Comparison of ENCODE assay signal across 1 fruit fly cellular context in the genomic region with DNA sequence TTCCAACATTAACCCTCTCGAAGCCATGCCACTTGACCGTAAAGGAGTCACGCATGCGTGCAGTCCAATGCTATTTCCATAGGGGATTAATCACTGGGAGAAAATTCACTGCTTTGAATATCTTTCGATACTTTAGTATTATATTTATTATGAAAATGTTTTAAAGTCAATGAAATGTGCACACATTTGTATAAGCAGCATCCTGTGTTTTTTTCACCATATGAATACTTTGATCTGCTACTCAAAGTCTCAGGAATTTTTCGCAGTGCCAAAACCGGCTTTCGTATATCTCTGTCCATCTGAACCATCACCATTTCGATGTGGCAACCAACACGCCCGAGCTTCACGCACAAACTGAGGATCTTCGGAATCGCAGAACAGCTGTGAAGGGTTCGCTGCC.
TF ChIP-seq lines count a peak whose summit lies in the region.

No protein-coding gene starts in this region.

TF ChIP-seq in whole organism, embryonic, 481 proteins besides CTCF, POLR2A, EP300 and RAD21 (continued from another document):
- peak; percentile 1 for TF ChIP-seq gem (tag; optimal IDR thresholded peaks at IDR 0.05; lab: Kevin White, UChicago)
- TF ChIP-seq CG14667 (GFP tag; IDR thresholded peaks at IDR 0.05; lab: Robert Waterston, UW): no peak
- no peak for TF ChIP-seq yki (optimal IDR thresholded peaks at IDR 0.05; lab: Kevin White, UChicago)
- peak; percentile 12 for TF ChIP-seq zf30C (GFP tag; optimal IDR thresholded peaks at IDR 0.05; lab: Kevin White, UChicago)
- peak in 1 of 3 experiments; percentile 9 for TF ChIP-seq lola (GFP tag; optimal IDR thresholded peaks at IDR 0.05; lab: Kevin White, UChicago)
- TF ChIP-seq CG10959 (GFP tag; IDR thresholded peaks at IDR 0.05; lab: Robert Waterston, UW): no peak
- no peak for TF ChIP-seq Gsc (GFP tag; IDR thresholded peaks at IDR 0.05; lab: Robert Waterston, UW)
- no peak for TF ChIP-seq CG30431 (GFP tag; optimal IDR thresholded peaks at IDR 0.05; lab: Kevin White, UChicago)
- peak; percentile 80 for TF ChIP-seq sens (GFP tag; lab: Kevin White, UChicago)
- no peak for TF ChIP-seq pita (GFP tag; optimal IDR thresholded peaks at IDR 0.05; lab: Kevin White, UChicago)
- no peak for TF ChIP-seq CG17186 (GFP tag; optimal IDR thresholded peaks at IDR 0.05; lab: Kevin White, UChicago)
- no peak for TF ChIP-seq CG12744 (GFP tag; optimal IDR thresholded peaks at IDR 0.05; lab: Kevin White, UChicago)
- TF ChIP-seq dpn (GFP tag; optimal IDR thresholded peaks at IDR 0.05; lab: Kevin White, UChicago): no peak
- no peak for TF ChIP-seq hkb (optimal IDR thresholded peaks at IDR 0.05; lab: Kevin White, UChicago)
- TF ChIP-seq hkb (GFP tag; IDR thresholded peaks at IDR 0.05; lab: Robert Waterston, UW): 0 out of 2 replicates have a peak, but pooled peaks have one; percentile 7
- TF ChIP-seq lmd (GFP tag; IDR thresholded peaks at IDR 0.05; lab: Robert Waterston, UW): no peak
- no peak for TF ChIP-seq lilli (GFP tag; optimal IDR thresholded peaks at IDR 0.05; lab: Kevin White, UChicago)
- peak; percentile 18 for TF ChIP-seq CG1603 (tag; optimal IDR thresholded peaks at IDR 0.05; lab: Kevin White, UChicago)
- no peak for TF ChIP-seq CG17802 (tag; optimal IDR thresholded peaks at IDR 0.05; lab: Kevin White, UChicago)
- TF ChIP-seq CG3726 (GFP tag; IDR thresholded peaks at IDR 0.05; lab: Robert Waterston, UW): no peak
- no peak for TF ChIP-seq Abd-B (GFP tag; optimal IDR thresholded peaks at IDR 0.05; lab: Kevin White, UChicago)
- TF ChIP-seq Deaf1 (tag; optimal IDR thresholded peaks at IDR 0.05; lab: Kevin White, UChicago): no peak
- no peak for TF ChIP-seq tap (tag; optimal IDR thresholded peaks at IDR 0.05; lab: Kevin White, UChicago)
- TF ChIP-seq CG17328 (GFP tag; IDR thresholded peaks at IDR 0.05; lab: Robert Waterston, UW): peak; percentile 18; the same call in 1 of the 2 replicates
- TF ChIP-seq oc (tag; optimal IDR thresholded peaks at IDR 0.05; lab: Kevin White, UChicago): no peak
- TF ChIP-seq dmrt99B (tag; optimal IDR thresholded peaks at IDR 0.05; lab: Kevin White, UChicago): peak; percentile 15
- no peak for TF ChIP-seq CG4360 (GFP tag; IDR thresholded peaks at IDR 0.05; lab: Robert Waterston, UW)
- no peak for TF ChIP-seq CG14965 (GFP tag; optimal IDR thresholded peaks at IDR 0.05; lab: Kevin White, UChicago; ENCODE audit: borderline replicate concordance)
- no peak for TF ChIP-seq Doc3 (GFP tag; IDR thresholded peaks at IDR 0.05; lab: Robert Waterston, UW; ENCODE audit: partially characterized antibody)
- no peak for TF ChIP-seq ERR (GFP tag; optimal IDR thresholded peaks at IDR 0.05; lab: Kevin White, UChicago)
- TF ChIP-seq CrebB (tag; optimal IDR thresholded peaks at IDR 0.05; lab: Kevin White, UChicago): no peak
- peak; percentile 9 for TF ChIP-seq CG12391 (tag; optimal IDR thresholded peaks at IDR 0.05; lab: Kevin White, UChicago)
- no peak for TF ChIP-seq wor (GFP tag; IDR thresholded peaks at IDR 0.05; lab: Robert Waterston, UW)
- TF ChIP-seq CG11696 (GFP tag; IDR thresholded peaks at IDR 0.05; lab: Robert Waterston, UW): no peak
- TF ChIP-seq dmrt11E (tag; optimal IDR thresholded peaks at IDR 0.05; lab: Kevin White, UChicago): peak; percentile 52
- no peak for TF ChIP-seq CG18764 (GFP tag; optimal IDR thresholded peaks at IDR 0.05; lab: Kevin White, UChicago)
- no peak for TF ChIP-seq unc-4 (GFP tag; IDR thresholded peaks at IDR 0.05; lab: Robert Waterston, UW; ENCODE audit: partially characterized antibody)
- no peak for TF ChIP-seq Doc2 (GFP tag; IDR thresholded peaks at IDR 0.05; lab: Robert Waterston, UW)
- no peak for TF ChIP-seq CG4328 (GFP tag; optimal IDR thresholded peaks at IDR 0.05; lab: Kevin White, UChicago)
- no peak for TF ChIP-seq sqz (GFP tag; optimal IDR thresholded peaks at IDR 0.05; lab: Kevin White, UChicago)
- TF ChIP-seq Lim3 (GFP tag; IDR thresholded peaks at IDR 0.05; lab: Robert Waterston, UW): no peak
- peak; percentile 10 for TF ChIP-seq Ets65A (GFP tag; lab: Kevin White, UChicago)
- no peak for TF ChIP-seq corto (GFP tag; optimal IDR thresholded peaks at IDR 0.05; lab: Kevin White, UChicago)
- TF ChIP-seq lab (GFP tag; optimal IDR thresholded peaks at IDR 0.05; lab: Kevin White, UChicago): no peak
- no peak for TF ChIP-seq CG6683 (GFP tag; optimal IDR thresholded peaks at IDR 0.05; lab: Kevin White, UChicago)
TF ChIP-seq in whole organism, embryonic: peak in this region for 15.
